Worm (Caenorhabditis elegans) whole organism, L3 larva: ENCODE data around the gene fbxb-95.

Source experiments
- egl-27 ChIP-seq: sonication (generic microtip); optimal IDR thresholded peaks from 4 replicates; lab custom pipeline; 2017; ENCODE audit warnings: missing biosample characterization, missing genetic modification reagents, missing genetic modification characterization
- elt-3 ChIP-seq, 3 experiments: fragments of 150-350 bp in 1 of 3; sonication (generic microtip) in 2 of 3; optimal IDR thresholded peaks; 2 replicates in 2 of 3; 4 replicates in 1 of 3; lab custom pipeline; 2014 to 2017; ENCODE audit warnings: missing biosample characterization in 3 of 3, missing genetic modification characterization in 3 of 3
- mdl-1 ChIP-seq: fragments of 150-350 bp; optimal IDR thresholded peaks from 2 replicates; lab custom pipeline; 2014; ENCODE audit warnings: missing biosample characterization, missing genetic modification characterization
- nhr-77 ChIP-seq: fragments of 150-350 bp; optimal IDR thresholded peaks from 2 replicates; lab custom pipeline; 2014; ENCODE audit warnings: missing biosample characterization, missing genetic modification characterization

- TF ChIP-seq nhr-77 (tag; lab: Kevin White, UChicago) (no peak), egl-27 (tag; lab: Kevin White, UChicago) (no peak), elt-3 (tag; optimal IDR thresholded peaks at IDR 0.05; lab: Kevin White, UChicago) (no peak), mdl-1 (tag; lab: Kevin White, UChicago) (no peak)
Observed at ce11 chrII:1895762-1896161, 41.6 kb downstream of the fbxb-95 start, which contains the start of gene math-25.
